Worm (Caenorhabditis elegans) whole organism, L3 larva: ENCODE results near the gene C44B7.11.

ENCODE experiments used
- ZK546.5 ChIP-seq: sonication (generic microtip); optimal IDR thresholded peaks from 2 replicates; lab custom pipeline; 2017; ENCODE audit warnings: missing biosample characterization, missing genetic modification characterization
- aly-2 ChIP-seq: fragments of 150-350 bp; optimal IDR thresholded peaks from 2 replicates; lab custom pipeline; 2014; ENCODE audit warnings: missing biosample characterization, missing genetic modification characterization
- ceh-16 ChIP-seq: sonication (generic microtip); optimal IDR thresholded peaks from 2 replicates; lab custom pipeline; 2017; ENCODE audit warnings: missing biosample characterization, missing genetic modification characterization
- ceh-82 ChIP-seq: fragments of 150-350 bp; optimal IDR thresholded peaks from 2 replicates; lab custom pipeline; 2014; ENCODE audit warnings: missing biosample characterization, missing genetic modification characterization
- ceh-9 ChIP-seq: sonication (generic microtip); optimal IDR thresholded peaks from 2 replicates; lab custom pipeline; 2018; ENCODE audit warnings: missing biosample characterization, missing genetic modification characterization
- daf-12 ChIP-seq: fragments of 150-350 bp; optimal IDR thresholded peaks from 2 replicates; lab custom pipeline; 2014; ENCODE audit warnings: missing biosample characterization, missing genetic modification reagents, missing genetic modification characterization
- egl-5 ChIP-seq: fragments of 150-350 bp; optimal IDR thresholded peaks from 2 replicates; lab custom pipeline; 2017; ENCODE audit warnings: missing biosample characterization, missing genetic modification reagents, missing genetic modification characterization, inconsistent platforms
- elt-1 ChIP-seq: fragments of 150-350 bp; optimal IDR thresholded peaks from 2 replicates; lab custom pipeline; 2014; ENCODE audit warnings: missing biosample characterization, missing genetic modification characterization
- elt-2 ChIP-seq: sonication (generic microtip); optimal IDR thresholded peaks from 2 replicates; lab custom pipeline; 2016; ENCODE audit warnings: missing genetic modification reagents, mild to moderate bottlenecking, missing genetic modification characterization, missing compliant biosample characterization
- eor-1 ChIP-seq, 2 experiments: fragments of 150-350 bp; optimal IDR thresholded peaks; 2 replicates each; lab custom pipeline; 2014 to 2018; ENCODE audit warnings: missing biosample characterization in 2 of 2, missing genetic modification characterization in 2 of 2
- fos-1 ChIP-seq: fragments of 150-350 bp; optimal IDR thresholded peaks from 2 replicates; lab custom pipeline; 2014; ENCODE audit warnings: missing biosample characterization, missing genetic modification characterization
- hmg-11 ChIP-seq: sonication (generic microtip); optimal IDR thresholded peaks from 2 replicates; lab custom pipeline; 2016; ENCODE audit warnings: missing genetic modification characterization, missing compliant biosample characterization
- jun-1 ChIP-seq: fragments of 150-350 bp; optimal IDR thresholded peaks from 2 replicates; lab custom pipeline; 2014; ENCODE audit warnings: missing biosample characterization, missing genetic modification reagents, missing genetic modification characterization
- lin-15B ChIP-seq: fragments of 150-350 bp; optimal IDR thresholded peaks from 2 replicates; lab custom pipeline; 2014; ENCODE audit warnings: missing biosample characterization, missing genetic modification characterization
- lin-39 ChIP-seq: fragments of 150-350 bp; optimal IDR thresholded peaks from 2 replicates; lab custom pipeline; 2018; ENCODE audit warnings: missing biosample characterization, missing genetic modification reagents, missing genetic modification characterization
- mdl-1 ChIP-seq: fragments of 150-350 bp; optimal IDR thresholded peaks from 2 replicates; lab custom pipeline; 2014; ENCODE audit warnings: missing biosample characterization, missing genetic modification characterization
- nfya-1 ChIP-seq: sonication (generic microtip); optimal IDR thresholded peaks from 2 replicates; lab custom pipeline; 2017; ENCODE audit warnings: missing genetic modification characterization, mild to moderate bottlenecking, missing compliant biosample characterization, antibody characterized with exemption, moderate library complexity; ENCODE audit not compliant: insufficient read depth
- nhr-11 ChIP-seq: fragments of 150-350 bp; optimal IDR thresholded peaks from 2 replicates; lab custom pipeline; 2014; ENCODE audit warnings: missing biosample characterization, missing genetic modification characterization
- nhr-12 ChIP-seq: fragments of 150-350 bp; optimal IDR thresholded peaks from 2 replicates; lab custom pipeline; 2014; ENCODE audit warnings: missing biosample characterization, missing genetic modification characterization
- nhr-237 ChIP-seq: fragments of 150-350 bp; optimal IDR thresholded peaks from 2 replicates; lab custom pipeline; 2014; ENCODE audit warnings: missing biosample characterization, missing genetic modification characterization
- nhr-25 ChIP-seq: sonication (generic microtip); optimal IDR thresholded peaks from 2 replicates; lab custom pipeline; 2017; ENCODE audit warnings: missing biosample characterization, missing genetic modification characterization
- nhr-28 ChIP-seq: fragments of 150-350 bp; optimal IDR thresholded peaks from 2 replicates; lab custom pipeline; 2014; ENCODE audit warnings: missing biosample characterization, missing genetic modification characterization
- nhr-43 ChIP-seq: sonication (generic microtip); optimal IDR thresholded peaks from 2 replicates; lab custom pipeline; 2016; ENCODE audit warnings: mild to moderate bottlenecking, missing genetic modification characterization, missing compliant biosample characterization; ENCODE audit not compliant: poor library complexity, severe bottlenecking
- nhr-67 ChIP-seq: fragments of 150-350 bp; optimal IDR thresholded peaks from 2 replicates; lab custom pipeline; 2014; ENCODE audit warnings: missing biosample characterization, missing genetic modification characterization
- nhr-76 ChIP-seq: fragments of 150-350 bp; sonication (generic microtip); optimal IDR thresholded peaks from 5 replicates; lab custom pipeline; 2014; ENCODE audit warnings: missing biosample characterization, missing genetic modification characterization
- nhr-77 ChIP-seq: fragments of 150-350 bp; optimal IDR thresholded peaks from 2 replicates; lab custom pipeline; 2014; ENCODE audit warnings: missing biosample characterization, missing genetic modification characterization
- pha-4 ChIP-seq: fragments of 150-350 bp; optimal IDR thresholded peaks from 2 replicates; lab custom pipeline; 2014; ENCODE audit warnings: missing biosample characterization, missing genetic modification reagents, missing genetic modification characterization
- skn-1 ChIP-seq: fragments of 150-350 bp; optimal IDR thresholded peaks from 2 replicates; lab custom pipeline; 2014; ENCODE audit warnings: missing biosample characterization, missing genetic modification characterization
- snpc-4 ChIP-seq: fragments of 150-350 bp; optimal IDR thresholded peaks from 2 replicates; lab custom pipeline; 2014; ENCODE audit warnings: missing biosample characterization, missing genetic modification characterization
- tbx-2 ChIP-seq: sonication (generic microtip); optimal IDR thresholded peaks from 2 replicates; lab custom pipeline; 2016; ENCODE audit warnings: mild to moderate bottlenecking, missing genetic modification characterization, missing compliant biosample characterization
- unc-39 ChIP-seq: sonication (generic microtip); optimal IDR thresholded peaks from 4 replicates; lab custom pipeline; 2017; ENCODE audit warnings: missing biosample characterization, missing genetic modification characterization
- unc-62 ChIP-seq: fragments of 150-350 bp; sonication (generic microtip); optimal IDR thresholded peaks from 4 replicates; lab custom pipeline; 2014; ENCODE audit warnings: missing biosample characterization, missing genetic modification reagents, missing genetic modification characterization
- zag-1 ChIP-seq: fragments of 150-350 bp; optimal IDR thresholded peaks from 2 replicates; lab custom pipeline; 2014; ENCODE audit warnings: missing biosample characterization, missing genetic modification characterization
- ztf-4 ChIP-seq: fragments of 150-350 bp; optimal IDR thresholded peaks from 2 replicates; lab custom pipeline; 2014; ENCODE audit warnings: missing biosample characterization, missing genetic modification characterization

C44B7.11 gene

DNA sequence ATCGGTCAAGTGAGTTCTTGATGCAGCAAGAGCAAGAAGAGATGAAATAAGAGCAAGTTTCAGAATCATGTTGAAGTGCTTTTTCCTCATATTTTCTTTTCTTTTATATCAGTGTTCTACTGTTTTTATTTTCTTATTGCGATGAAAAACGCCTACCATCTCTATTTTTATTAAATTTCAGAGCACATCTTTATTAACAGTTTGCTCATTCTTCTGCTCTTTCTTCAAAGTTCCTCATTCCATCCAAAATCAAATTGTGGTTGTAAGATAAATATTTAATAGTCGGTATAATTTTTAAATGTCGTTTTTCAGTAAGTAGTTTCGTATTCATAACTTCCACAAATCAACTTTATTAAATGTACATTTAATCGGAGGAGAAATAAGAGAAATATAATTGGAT is 24.8 kb downstream of the C44B7.11 start, which contains the start of gene C44B7.5:
Gene C44B7.5, minus strand, starts transcription at position 101 of the 400 bp plus-strand sequence.
- TF ChIP-seq nhr-28 (tag; lab: Kevin White, UChicago), result no peak
- TF ChIP-seq hmg-11 (tag; lab: Kevin White, UChicago), result no peak
- no peak for TF ChIP-seq ceh-16 (tag; lab: Kevin White, UChicago)
- TF ChIP-seq mdl-1 (tag; lab: Kevin White, UChicago), result no peak

DNA sequence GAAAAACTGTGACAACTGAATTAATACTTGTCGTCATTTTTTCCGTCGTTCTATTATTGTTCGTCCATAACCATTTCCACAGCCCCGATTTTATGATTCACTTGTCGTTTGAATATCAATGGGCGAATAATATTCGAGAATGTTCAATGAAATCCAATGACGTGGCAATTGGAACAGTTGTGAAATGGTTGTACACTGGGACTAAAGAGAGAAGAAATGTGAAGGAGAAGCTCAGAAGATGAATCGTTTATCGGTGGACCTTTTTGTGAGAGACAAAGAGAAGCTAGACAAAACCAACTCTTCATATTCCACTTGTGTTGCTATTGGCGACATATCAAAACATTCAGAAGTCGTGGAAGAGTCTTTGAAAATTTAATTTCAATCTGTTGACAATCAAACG is 26.5 kb downstream of the C44B7.11 start, which contains the start of gene clhm-1:
Gene clhm-1, minus strand, starts transcription at position 207 of the 400 bp plus-strand sequence.
- TF ChIP-seq snpc-4 (no peak), nhr-11 (tag; lab: Kevin White, UChicago) (no peak), nfya-1 (tag; lab: Kevin White, UChicago) (peak; percentile 17)

DNA sequence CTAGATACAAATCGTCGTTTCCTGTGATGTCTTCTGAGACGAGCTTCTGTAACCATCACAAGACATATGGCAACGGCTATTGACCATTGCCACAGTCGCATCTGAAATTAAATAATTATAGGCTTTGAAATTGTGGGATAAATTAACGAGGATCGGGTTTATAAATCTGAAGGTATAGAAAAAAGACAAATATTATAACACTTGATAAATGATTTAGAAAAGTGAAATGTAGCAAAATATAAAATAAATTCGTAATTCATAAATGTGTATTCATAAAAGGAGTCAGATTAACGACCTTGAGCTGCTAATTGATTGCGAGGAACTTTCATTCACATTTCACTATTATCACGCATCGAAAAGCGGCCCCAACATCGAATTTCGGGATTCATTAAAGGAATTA is 33.7 kb downstream of the C44B7.11 start, which contains the start of gene aff-1:
Gene aff-1, minus strand, starts transcription at position 101 of the 400 bp plus-strand sequence.
- TF ChIP-seq ceh-82 (tag; lab: Kevin White, UChicago), result no peak
- no peak for TF ChIP-seq ceh-16 (tag; lab: Kevin White, UChicago)
- TF ChIP-seq unc-39 (tag; lab: Kevin White, UChicago), result no peak
- TF ChIP-seq ztf-4 (tag; lab: Kevin White, UChicago), result no peak
- no peak for TF ChIP-seq nhr-25 (tag; lab: Kevin White, UChicago)
- no peak for TF ChIP-seq tbx-2 (tag; lab: Kevin White, UChicago)
- no peak for TF ChIP-seq elt-1 (tag; lab: Kevin White, UChicago)
- TF ChIP-seq nhr-76 (tag; lab: Kevin White, UChicago), result no peak
- no peak for TF ChIP-seq daf-12 (tag; lab: Kevin White, UChicago)
- TF ChIP-seq nhr-67, result no peak
- no peak for TF ChIP-seq aly-2
- no peak for TF ChIP-seq nhr-43 (tag; lab: Kevin White, UChicago)
- TF ChIP-seq nhr-12 (tag; lab: Kevin White, UChicago), result no peak
- TF ChIP-seq ceh-9, result no peak
- no peak for TF ChIP-seq skn-1
- TF ChIP-seq egl-5 (tag; lab: Kevin White, UChicago), result no peak

DNA sequence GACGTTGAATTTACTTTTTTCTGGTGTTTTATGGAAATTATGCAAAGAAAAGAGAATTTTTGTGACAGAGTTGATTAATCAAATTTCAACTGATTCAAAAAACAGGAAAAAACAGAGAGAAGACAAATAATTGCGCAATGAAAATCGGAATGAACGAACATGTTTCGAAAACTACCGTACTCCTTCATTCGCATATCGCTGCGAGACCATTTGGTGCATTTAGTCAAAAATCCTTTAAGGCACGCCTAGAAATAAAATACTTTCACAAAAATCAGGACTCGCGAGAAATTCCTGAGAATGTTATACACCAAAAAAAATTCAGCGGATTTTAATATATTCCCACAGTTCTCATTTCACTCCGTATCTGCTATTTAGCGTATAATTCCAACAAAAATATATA is 37.3 kb downstream of the C44B7.11 start:
- TF ChIP-seq ZK546.5 (tag; lab: Kevin White, UChicago), result no peak
- TF ChIP-seq, all 47 proteins: peak for 0

DNA sequence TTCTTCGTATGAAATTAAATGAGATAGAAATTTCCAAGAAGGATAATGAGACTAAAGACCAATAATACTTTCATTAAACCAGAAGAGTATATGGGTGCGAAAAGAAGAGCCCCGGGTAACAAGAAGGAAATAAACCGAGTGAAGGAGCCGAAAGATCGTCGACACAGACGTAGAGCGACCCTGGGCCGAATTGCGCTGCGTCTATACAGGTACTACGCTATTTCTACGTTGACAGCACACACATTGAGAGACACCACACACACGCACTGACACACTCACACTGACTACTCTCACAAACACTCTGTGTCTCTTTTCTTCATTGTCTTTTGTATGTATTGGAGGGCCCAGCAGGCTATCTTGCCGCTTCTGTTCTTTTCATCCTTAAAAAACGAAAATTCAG is 38.5 kb downstream of the C44B7.11 start:
- TF ChIP-seq lin-39, result peak; percentile 17
- no peak for TF ChIP-seq nhr-12 (tag; lab: Kevin White, UChicago)
- peak; percentile 43 for TF ChIP-seq nfya-1 (tag; lab: Kevin White, UChicago)
- TF ChIP-seq hmg-11 (tag; lab: Kevin White, UChicago), result peak; percentile 83
- TF ChIP-seq lin-15B (tag; lab: Kevin White, UChicago), result peak; percentile 8
- no peak for TF ChIP-seq nhr-237 (tag; lab: Kevin White, UChicago)
- peak; percentile 73 for TF ChIP-seq egl-5 (tag; lab: Kevin White, UChicago)
- no peak for TF ChIP-seq fos-1 (tag; lab: Kevin White, UChicago)
- TF ChIP-seq unc-39 (tag; lab: Kevin White, UChicago), result no peak
- TF ChIP-seq eor-1 (tag; optimal IDR thresholded peaks at IDR 0.05; lab: Kevin White, UChicago), result no peak
- peak; percentile 32 for TF ChIP-seq elt-2 (tag; lab: Kevin White, UChicago)
- no peak for TF ChIP-seq tbx-2 (tag; lab: Kevin White, UChicago)
- TF ChIP-seq nhr-76 (tag; lab: Kevin White, UChicago), result no peak
- TF ChIP-seq snpc-4, result peak; percentile 53
- peak; percentile 66 for TF ChIP-seq pha-4 (tag; lab: Kevin White, UChicago)
- no peak for TF ChIP-seq ZK546.5 (tag; lab: Kevin White, UChicago)
- TF ChIP-seq unc-62, result peak; percentile 10

DNA sequence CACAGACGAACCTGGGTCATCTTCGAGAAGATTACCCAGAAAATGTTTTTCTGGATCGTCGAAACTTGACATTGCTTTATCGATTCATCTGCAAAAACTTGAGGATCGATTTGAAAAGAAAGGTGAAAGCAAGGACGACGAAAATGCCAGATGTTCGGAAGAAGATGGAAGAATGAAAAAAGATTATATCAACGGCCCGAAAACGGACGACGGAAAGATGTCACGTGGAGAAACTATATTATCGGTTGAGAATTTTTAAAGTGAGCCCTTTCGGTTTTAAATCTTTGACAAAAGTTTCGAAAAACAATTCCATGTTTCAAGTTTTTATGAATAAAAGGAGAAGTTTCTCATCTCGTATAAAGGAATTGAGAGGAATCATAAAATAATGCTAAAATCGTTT is 39.1 kb downstream of the C44B7.11 start, which contains the start of gene dnj-5:
Gene dnj-5, minus strand, starts transcription at position 101 of the 400 bp plus-strand sequence.
- TF ChIP-seq daf-12 (tag; lab: Kevin White, UChicago), result no peak
- TF ChIP-seq fos-1 (tag; lab: Kevin White, UChicago), result no peak
- TF ChIP-seq mdl-1 (tag; lab: Kevin White, UChicago), result no peak
- no peak for TF ChIP-seq pha-4 (tag; lab: Kevin White, UChicago)
- no peak for TF ChIP-seq nhr-28 (tag; lab: Kevin White, UChicago)
- no peak for TF ChIP-seq unc-62
- TF ChIP-seq nhr-77 (tag; lab: Kevin White, UChicago), result no peak
- no peak for TF ChIP-seq jun-1 (tag; lab: Kevin White, UChicago)
- no peak for TF ChIP-seq ceh-16 (tag; lab: Kevin White, UChicago)
- TF ChIP-seq aly-2, result no peak
- no peak for TF ChIP-seq egl-5 (tag; lab: Kevin White, UChicago)
- no peak for TF ChIP-seq ztf-4 (tag; lab: Kevin White, UChicago)
- no peak for TF ChIP-seq lin-39
- TF ChIP-seq unc-39 (tag; lab: Kevin White, UChicago), result no peak
- TF ChIP-seq elt-2 (tag; lab: Kevin White, UChicago), result no peak
- TF ChIP-seq zag-1, result no peak
